Worm (Caenorhabditis elegans): ENCODE measurements around the gene C18D11.6.

DNA sequence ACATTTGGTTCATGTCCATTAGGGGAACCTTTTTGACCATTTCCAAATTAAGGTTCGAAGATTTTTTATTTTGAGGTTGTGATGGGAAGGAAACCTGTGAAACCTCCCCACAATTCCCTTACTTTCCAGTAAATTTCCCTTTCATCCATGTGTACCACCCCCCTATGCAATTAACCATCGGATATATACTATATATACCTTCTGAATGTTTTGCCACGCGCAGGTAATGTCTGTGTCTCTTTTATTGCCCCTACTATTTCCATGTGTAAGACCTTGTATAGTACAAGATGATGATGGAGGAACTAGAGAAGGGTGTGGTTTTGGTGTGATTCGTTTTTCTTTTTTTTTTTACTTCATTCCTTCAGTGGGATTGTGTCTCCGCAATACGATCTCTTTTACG, 4.3 kb downstream of the C18D11.6 start:
- TF ChIP-seq npax-4 (tag; optimal IDR thresholded peaks at IDR 0.05) (no peak), nfya-1 (tag; optimal IDR thresholded peaks at IDR 0.05) (no peak), ama-1 (optimal IDR thresholded peaks at IDR 0.05) (no peak), ceh-31 (tag; optimal IDR thresholded peaks at IDR 0.05) (no peak), fkh-10 (GFP tag; optimal IDR thresholded peaks at IDR 0.05) (no peak), lim-6 (tag; optimal IDR thresholded peaks at IDR 0.05) (no peak)

Data from whole organism, late embryonic.